Worm (Caenorhabditis elegans) whole organism, early embryonic: ENCODE data around the gene rps-21.

Experiments
- B0310.2 ChIP-seq: sonication (generic microtip); optimal IDR thresholded peaks from 2 replicates; lab custom pipeline; 2016; ENCODE audit warnings: mild to moderate bottlenecking, missing genetic modification characterization, missing compliant biosample characterization
- F13C5.2 ChIP-seq: sonication (generic microtip); optimal IDR thresholded peaks from 2 replicates; lab custom pipeline; 2017; ENCODE audit warnings: mild to moderate bottlenecking, missing genetic modification characterization, inconsistent platforms, missing compliant biosample characterization
- aly-1 ChIP-seq: sonication (generic microtip); optimal IDR thresholded peaks from 2 replicates; lab custom pipeline; 2016; ENCODE audit warnings: missing genetic modification characterization, missing compliant biosample characterization
- ama-1 ChIP-seq: fragments of 150-350 bp; optimal IDR thresholded peaks from 2 replicates; lab custom pipeline; 2014
- ceh-13 ChIP-seq: fragments of 200-800 bp; sonication (Bioruptor generic); optimal IDR thresholded peaks from 2 replicates; lab custom pipeline; 2018; ENCODE audit warnings: mild to moderate bottlenecking, missing genetic modification characterization, missing compliant biosample characterization
- ceh-36 ChIP-seq: sonication (generic microtip); optimal IDR thresholded peaks from 2 replicates; lab custom pipeline; 2016; ENCODE audit warnings: missing genetic modification characterization, inconsistent platforms, missing compliant biosample characterization
- ets-7 ChIP-seq: sonication (generic microtip); optimal IDR thresholded peaks from 2 replicates; lab custom pipeline; 2016; ENCODE audit warnings: missing genotype, missing genetic modification characterization, missing compliant biosample characterization
- flt-1 ChIP-seq: fragments of 200-800 bp; sonication (Bioruptor generic); IDR thresholded peaks from 2 replicates; pipeline ENCODE4 v1.3.6; 2022; ENCODE audit warnings: missing genetic modification characterization, missing compliant biosample characterization
- hmbx-1 ChIP-seq: sonication (generic microtip); optimal IDR thresholded peaks from 2 replicates; lab custom pipeline; 2016; ENCODE audit warnings: mild to moderate bottlenecking, missing genetic modification characterization, missing compliant biosample characterization
- hmg-4 ChIP-seq: fragments of 200-800 bp; sonication (Bioruptor generic); optimal IDR thresholded peaks from 2 replicates; lab custom pipeline; 2018; ENCODE audit warnings: mild to moderate bottlenecking, missing genetic modification characterization, missing compliant biosample characterization
- hnd-1 ChIP-seq: sonication (generic microtip); optimal IDR thresholded peaks from 2 replicates; lab custom pipeline; 2016; ENCODE audit warnings: missing genetic modification characterization, missing compliant biosample characterization
- pes-1 ChIP-seq: fragments of 200-800 bp; sonication (Bioruptor generic); IDR thresholded peaks from 2 replicates; pipeline ENCODE4 v1.3.6; 2022; ENCODE audit warnings: missing genetic modification reagents, missing genetic modification characterization, missing compliant biosample characterization
- scrt-1 ChIP-seq: fragments of 200-800 bp; sonication (Bioruptor generic); IDR thresholded peaks from 2 replicates; pipeline ENCODE4 v1.3.6; 2022; ENCODE audit warnings: missing genetic modification characterization, missing compliant biosample characterization
- sea-1 ChIP-seq: fragments of 200-800 bp; sonication (Bioruptor generic); conservative IDR thresholded peaks from 2 replicates; pipeline ENCODE4 v1.3.6; 2022; ENCODE audit warnings: missing genetic modification characterization, missing compliant biosample characterization
- tbx-11 ChIP-seq: fragments of 200-800 bp; sonication (Bioruptor generic); IDR thresholded peaks from 2 replicates; pipeline ENCODE4 v1.3.6; 2022; ENCODE audit warnings: missing genetic modification characterization, missing compliant biosample characterization
- tbx-37 ChIP-seq: fragments of 200-800 bp; sonication (Bioruptor generic); conservative IDR thresholded peaks from 2 replicates; pipeline ENCODE4 v1.3.6; 2022; ENCODE audit warnings: missing genetic modification reagents, missing genetic modification characterization, missing compliant biosample characterization
- tra-4 ChIP-seq: sonication (generic microtip); optimal IDR thresholded peaks from 2 replicates; lab custom pipeline; 2017; ENCODE audit warnings: missing genetic modification characterization, missing compliant biosample characterization

rps-21 gene

ce11 chrIII:7165276-7165675 is 24.2 kb downstream of the rps-21 start:
- TF ChIP-seq tra-4 (tag; lab: Kevin White, UChicago) (no peak), sea-1 (GFP tag; lab: Robert Waterston, UW) (no peak), aly-1 (tag; lab: Kevin White, UChicago) (no peak), ceh-36 (no peak), hmg-4 (GFP tag; lab: Kevin White, UChicago) (no peak), B0310.2 (tag; lab: Kevin White, UChicago) (no peak), scrt-1 (GFP tag; lab: Robert Waterston, UW) (no peak), hmbx-1 (no peak), tbx-11 (GFP tag; lab: Robert Waterston, UW) (no peak)

- TF ChIP-seq hmg-4 (GFP tag; lab: Kevin White, UChicago) (peak; percentile 69), ama-1 (lab: Kevin White, UChicago) (no peak), ceh-13 (GFP tag; lab: Kevin White, UChicago) (no peak), hnd-1 (no peak), F13C5.2 (peak; percentile 75)
These were observed 27.2 kb downstream of the rps-21 start, which contains the start of the genes syf-2 and K04G7.1 for ce11 chrIII:7162065-7162762. Gene syf-2, minus strand, starts transcription at chrIII:7162115. Gene K04G7.1, plus strand, starts transcription at chrIII:7162712.

ce11 chrIII:7161055-7161454 is 28.4 kb downstream of the rps-21 start, which contains the start of gene rnp-7:
Gene rnp-7, minus strand, starts transcription at chrIII:7161155.
- no peak for TF ChIP-seq ceh-13 (GFP tag; lab: Kevin White, UChicago)
- TF ChIP-seq scrt-1 (GFP tag; lab: Robert Waterston, UW), result no peak
- TF ChIP-seq sea-1 (GFP tag; lab: Robert Waterston, UW), result no peak
- TF ChIP-seq ceh-36, result no peak
- TF ChIP-seq flt-1 (GFP tag; lab: Robert Waterston, UW), result no peak
- no peak for TF ChIP-seq tbx-37

ce11 chrIII:7159246-7159645 is 30.2 kb downstream of the rps-21 start:
- TF ChIP-seq ama-1 (lab: Kevin White, UChicago) (no peak), F13C5.2 (no peak), hmbx-1 (no peak), sea-1 (GFP tag; lab: Robert Waterston, UW) (no peak), pes-1 (no peak), hmg-4 (GFP tag; lab: Kevin White, UChicago) (no peak), tra-4 (tag; lab: Kevin White, UChicago) (no peak), scrt-1 (GFP tag; lab: Robert Waterston, UW) (no peak), B0310.2 (tag; lab: Kevin White, UChicago) (no peak), tbx-11 (GFP tag; lab: Robert Waterston, UW) (no peak), ets-7 (tag; lab: Kevin White, UChicago) (no peak), ceh-36 (no peak), ceh-13 (GFP tag; lab: Kevin White, UChicago) (no peak), aly-1 (tag; lab: Kevin White, UChicago) (no peak)

ce11 chrIII:7158709-7159108 is 30.7 kb downstream of the rps-21 start, which contains the start of gene nuo-4:
Gene nuo-4, minus strand, starts transcription at chrIII:7158809.
- no peak for TF ChIP-seq hmg-4 (GFP tag; lab: Kevin White, UChicago)
- TF ChIP-seq hmbx-1, result no peak
- TF ChIP-seq tbx-37, result no peak
- TF ChIP-seq ceh-13 (GFP tag; lab: Kevin White, UChicago), result no peak
- TF ChIP-seq pes-1, result no peak
- no peak for TF ChIP-seq ama-1 (lab: Kevin White, UChicago)
- TF ChIP-seq tbx-11 (GFP tag; lab: Robert Waterston, UW), result no peak
- TF ChIP-seq flt-1 (GFP tag; lab: Robert Waterston, UW), result no peak
- no peak for TF ChIP-seq sea-1 (GFP tag; lab: Robert Waterston, UW)
- no peak for TF ChIP-seq ets-7 (tag; lab: Kevin White, UChicago)

ce11 chrIII:7155631-7156030 is 33.8 kb downstream of the rps-21 start:
- TF ChIP-seq hmbx-1 (no peak), scrt-1 (GFP tag; lab: Robert Waterston, UW) (no peak), ets-7 (tag; lab: Kevin White, UChicago) (no peak), ama-1 (lab: Kevin White, UChicago) (no peak), hnd-1 (no peak), tbx-37 (no peak), B0310.2 (tag; lab: Kevin White, UChicago) (no peak), hmg-4 (GFP tag; lab: Kevin White, UChicago) (peak; percentile 2), sea-1 (GFP tag; lab: Robert Waterston, UW) (0 out of 2 replicates have a peak, but pooled peaks have one; percentile 28), tbx-11 (GFP tag; lab: Robert Waterston, UW) (no peak), flt-1 (GFP tag; lab: Robert Waterston, UW) (peak; percentile 3; the same call in 1 of the 2 replicates), ceh-13 (GFP tag; lab: Kevin White, UChicago) (no peak), tra-4 (tag; lab: Kevin White, UChicago) (no peak), pes-1 (no peak), ceh-36 (no peak), aly-1 (tag; lab: Kevin White, UChicago) (no peak), F13C5.2 (peak; percentile 70)

- TF ChIP-seq tra-4 (tag; lab: Kevin White, UChicago) (no peak), flt-1 (GFP tag; lab: Robert Waterston, UW) (no peak), pes-1 (no peak)
These were observed 34.9 kb downstream of the rps-21 start for ce11 chrIII:7154526-7154925.

- TF ChIP-seq scrt-1 (GFP tag; lab: Robert Waterston, UW) (no peak), F13C5.2 (peak; percentile 32), tra-4 (tag; lab: Kevin White, UChicago) (no peak), sea-1 (GFP tag; lab: Robert Waterston, UW) (no peak), B0310.2 (tag; lab: Kevin White, UChicago) (no peak), aly-1 (tag; lab: Kevin White, UChicago) (no peak), hmg-4 (GFP tag; lab: Kevin White, UChicago) (peak; percentile 25)
These were observed 35.6 kb downstream of the rps-21 start, which contains the start of gene ogt-1 for ce11 chrIII:7153747-7154238. Gene ogt-1, minus strand, starts transcription at chrIII:7153797.
